Worm (Caenorhabditis elegans) whole organism, early embryonic: ENCODE data around the gene tsp-17.

Experiments
- B0310.2 ChIP-seq: sonication (generic microtip); optimal IDR thresholded peaks from 2 replicates; lab custom pipeline; 2016; ENCODE audit warnings: mild to moderate bottlenecking, missing genetic modification characterization, missing compliant biosample characterization
- F13C5.2 ChIP-seq: sonication (generic microtip); optimal IDR thresholded peaks from 2 replicates; lab custom pipeline; 2017; ENCODE audit warnings: mild to moderate bottlenecking, missing genetic modification characterization, inconsistent platforms, missing compliant biosample characterization
- aly-1 ChIP-seq: sonication (generic microtip); optimal IDR thresholded peaks from 2 replicates; lab custom pipeline; 2016; ENCODE audit warnings: missing genetic modification characterization, missing compliant biosample characterization
- ama-1 ChIP-seq: fragments of 150-350 bp; optimal IDR thresholded peaks from 2 replicates; lab custom pipeline; 2014
- ceh-13 ChIP-seq: fragments of 200-800 bp; sonication (Bioruptor generic); optimal IDR thresholded peaks from 2 replicates; lab custom pipeline; 2018; ENCODE audit warnings: mild to moderate bottlenecking, missing genetic modification characterization, missing compliant biosample characterization
- ceh-36 ChIP-seq: sonication (generic microtip); optimal IDR thresholded peaks from 2 replicates; lab custom pipeline; 2016; ENCODE audit warnings: missing genetic modification characterization, inconsistent platforms, missing compliant biosample characterization
- ets-7 ChIP-seq: sonication (generic microtip); optimal IDR thresholded peaks from 2 replicates; lab custom pipeline; 2016; ENCODE audit warnings: missing genotype, missing genetic modification characterization, missing compliant biosample characterization
- flt-1 ChIP-seq: fragments of 200-800 bp; sonication (Bioruptor generic); IDR thresholded peaks from 2 replicates; pipeline ENCODE4 v1.3.6; 2022; ENCODE audit warnings: missing genetic modification characterization, missing compliant biosample characterization
- hmbx-1 ChIP-seq: sonication (generic microtip); optimal IDR thresholded peaks from 2 replicates; lab custom pipeline; 2016; ENCODE audit warnings: mild to moderate bottlenecking, missing genetic modification characterization, missing compliant biosample characterization
- hmg-4 ChIP-seq: fragments of 200-800 bp; sonication (Bioruptor generic); optimal IDR thresholded peaks from 2 replicates; lab custom pipeline; 2018; ENCODE audit warnings: mild to moderate bottlenecking, missing genetic modification characterization, missing compliant biosample characterization
- hnd-1 ChIP-seq: sonication (generic microtip); optimal IDR thresholded peaks from 2 replicates; lab custom pipeline; 2016; ENCODE audit warnings: missing genetic modification characterization, missing compliant biosample characterization
- pes-1 ChIP-seq: fragments of 200-800 bp; sonication (Bioruptor generic); IDR thresholded peaks from 2 replicates; pipeline ENCODE4 v1.3.6; 2022; ENCODE audit warnings: missing genetic modification reagents, missing genetic modification characterization, missing compliant biosample characterization
- scrt-1 ChIP-seq: fragments of 200-800 bp; sonication (Bioruptor generic); IDR thresholded peaks from 2 replicates; pipeline ENCODE4 v1.3.6; 2022; ENCODE audit warnings: missing genetic modification characterization, missing compliant biosample characterization
- sea-1 ChIP-seq: fragments of 200-800 bp; sonication (Bioruptor generic); conservative IDR thresholded peaks from 2 replicates; pipeline ENCODE4 v1.3.6; 2022; ENCODE audit warnings: missing genetic modification characterization, missing compliant biosample characterization
- tbx-11 ChIP-seq: fragments of 200-800 bp; sonication (Bioruptor generic); IDR thresholded peaks from 2 replicates; pipeline ENCODE4 v1.3.6; 2022; ENCODE audit warnings: missing genetic modification characterization, missing compliant biosample characterization
- tbx-37 ChIP-seq: fragments of 200-800 bp; sonication (Bioruptor generic); conservative IDR thresholded peaks from 2 replicates; pipeline ENCODE4 v1.3.6; 2022; ENCODE audit warnings: missing genetic modification reagents, missing genetic modification characterization, missing compliant biosample characterization
- tra-4 ChIP-seq: sonication (generic microtip); optimal IDR thresholded peaks from 2 replicates; lab custom pipeline; 2017; ENCODE audit warnings: missing genetic modification characterization, missing compliant biosample characterization

Gene tsp-17

ce11 chrX:3714797-3715196 is 33.8 kb downstream of the tsp-17 start, which contains the start of gene C01C4.2:
Gene C01C4.2, plus strand, starts transcription at chrX:3715097.
- TF ChIP-seq F13C5.2, result no peak
- no peak for TF ChIP-seq scrt-1 (GFP tag; lab: Robert Waterston, UW)
- TF ChIP-seq ama-1, result no peak
- TF ChIP-seq sea-1 (GFP tag; lab: Robert Waterston, UW), result no peak
- TF ChIP-seq hmg-4 (GFP tag; lab: Kevin White, UChicago), result no peak
- no peak for TF ChIP-seq tbx-11 (GFP tag; lab: Robert Waterston, UW)
- no peak for TF ChIP-seq B0310.2 (tag; lab: Kevin White, UChicago)
- TF ChIP-seq tra-4 (tag; lab: Kevin White, UChicago), result no peak
- no peak for TF ChIP-seq aly-1
- no peak for TF ChIP-seq tbx-37 (GFP tag; lab: Robert Waterston, UW)
- TF ChIP-seq ceh-36 (tag; lab: Kevin White, UChicago), result no peak
- no peak for TF ChIP-seq hnd-1 (tag; lab: Kevin White, UChicago)
- TF ChIP-seq pes-1 (GFP tag; lab: Robert Waterston, UW), result no peak
- TF ChIP-seq hmbx-1 (tag; lab: Kevin White, UChicago), result no peak
- no peak for TF ChIP-seq ets-7 (tag; lab: Kevin White, UChicago)
- no peak for TF ChIP-seq flt-1 (GFP tag; lab: Robert Waterston, UW)

DNA sequence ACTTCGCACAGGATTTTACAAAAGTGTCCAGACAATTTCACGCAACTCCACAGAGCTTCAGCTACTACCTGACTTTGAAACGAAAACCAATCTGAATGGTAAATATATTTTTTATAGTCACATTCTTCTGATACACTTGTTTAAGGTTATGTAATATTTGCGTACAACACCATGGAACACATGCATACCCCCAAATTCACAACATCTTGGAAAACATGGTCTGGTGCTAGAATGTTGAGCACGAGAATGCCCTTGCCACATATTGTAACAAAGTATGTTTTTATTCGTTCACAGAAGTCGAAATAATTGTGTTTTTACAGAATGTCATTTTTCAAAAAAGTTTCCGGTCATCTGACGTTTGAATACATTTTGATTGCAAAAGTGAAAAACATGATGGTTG is 34.9 kb downstream of the tsp-17 start:
- TF ChIP-seq F13C5.2 (no peak), pes-1 (GFP tag; lab: Robert Waterston, UW) (no peak), hmg-4 (GFP tag; lab: Kevin White, UChicago) (no peak), flt-1 (GFP tag; lab: Robert Waterston, UW) (no peak), B0310.2 (tag; lab: Kevin White, UChicago) (no peak), aly-1 (no peak), hnd-1 (tag; lab: Kevin White, UChicago) (no peak), sea-1 (GFP tag; lab: Robert Waterston, UW) (no peak), tbx-37 (GFP tag; lab: Robert Waterston, UW) (no peak), ceh-13 (GFP tag; lab: Kevin White, UChicago) (no peak), hmbx-1 (tag; lab: Kevin White, UChicago) (no peak), ets-7 (tag; lab: Kevin White, UChicago) (no peak), tra-4 (tag; lab: Kevin White, UChicago) (no peak), ama-1 (no peak), tbx-11 (GFP tag; lab: Robert Waterston, UW) (no peak), ceh-36 (tag; lab: Kevin White, UChicago) (no peak), scrt-1 (GFP tag; lab: Robert Waterston, UW) (no peak)

- TF ChIP-seq tbx-37 (GFP tag; lab: Robert Waterston, UW) (no peak), pes-1 (GFP tag; lab: Robert Waterston, UW) (no peak), hmg-4 (GFP tag; lab: Kevin White, UChicago) (no peak), tbx-11 (GFP tag; lab: Robert Waterston, UW) (no peak), B0310.2 (tag; lab: Kevin White, UChicago) (no peak), scrt-1 (GFP tag; lab: Robert Waterston, UW) (no peak), tra-4 (tag; lab: Kevin White, UChicago) (no peak), sea-1 (GFP tag; lab: Robert Waterston, UW) (no peak), ceh-13 (GFP tag; lab: Kevin White, UChicago) (no peak), ceh-36 (tag; lab: Kevin White, UChicago) (no peak), ama-1 (no peak), hmbx-1 (tag; lab: Kevin White, UChicago) (no peak), hnd-1 (tag; lab: Kevin White, UChicago) (no peak), flt-1 (GFP tag; lab: Robert Waterston, UW) (no peak)
Observed at ce11 chrX:3725437-3725836, 44.5 kb downstream of the tsp-17 start.

ce11 chrX:3727274-3727673 is 46.3 kb downstream of the tsp-17 start, which contains the start of gene nlp-1:
Gene nlp-1, plus strand, starts transcription at chrX:3727574.
- TF ChIP-seq F13C5.2, result no peak
- no peak for TF ChIP-seq ceh-13 (GFP tag; lab: Kevin White, UChicago)
- TF ChIP-seq B0310.2 (tag; lab: Kevin White, UChicago), result no peak
- no peak for TF ChIP-seq hnd-1 (tag; lab: Kevin White, UChicago)
- TF ChIP-seq hmbx-1 (tag; lab: Kevin White, UChicago), result no peak
- no peak for TF ChIP-seq ceh-36 (tag; lab: Kevin White, UChicago)
- TF ChIP-seq hmg-4 (GFP tag; lab: Kevin White, UChicago), result no peak
- no peak for TF ChIP-seq ama-1
- TF ChIP-seq pes-1 (GFP tag; lab: Robert Waterston, UW), result no peak

DNA sequence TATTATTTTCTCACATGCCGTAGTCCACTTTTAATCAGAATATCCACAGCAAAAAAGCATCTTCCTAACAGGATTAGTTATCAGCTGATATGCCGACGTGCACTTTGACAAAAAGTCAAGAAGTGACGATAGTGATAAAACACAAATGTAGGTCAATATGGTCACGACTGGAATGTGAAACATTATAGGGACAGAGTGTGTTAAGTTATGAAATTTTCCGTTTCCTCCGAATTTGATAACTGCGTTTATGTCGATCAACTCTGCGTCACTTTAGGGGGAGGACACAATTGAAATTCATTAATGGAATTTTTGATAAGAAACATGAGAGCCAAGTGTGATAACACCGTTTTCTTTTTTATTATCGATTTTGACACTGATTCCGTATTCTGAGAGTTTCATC is 48.0 kb downstream of the tsp-17 start, which contains the start of gene aex-4:
TSS of gene aex-4 (plus strand) at position 312 of the 400 bp plus-strand sequence.
- TF ChIP-seq tbx-11 (GFP tag; lab: Robert Waterston, UW) (no peak), scrt-1 (GFP tag; lab: Robert Waterston, UW) (no peak), pes-1 (GFP tag; lab: Robert Waterston, UW) (no peak), B0310.2 (tag; lab: Kevin White, UChicago) (no peak), ceh-13 (GFP tag; lab: Kevin White, UChicago) (no peak), F13C5.2 (no peak), hnd-1 (tag; lab: Kevin White, UChicago) (no peak), flt-1 (GFP tag; lab: Robert Waterston, UW) (no peak), ceh-36 (tag; lab: Kevin White, UChicago) (no peak), hmbx-1 (tag; lab: Kevin White, UChicago) (no peak), aly-1 (no peak), tbx-37 (GFP tag; lab: Robert Waterston, UW) (no peak), ets-7 (tag; lab: Kevin White, UChicago) (no peak), sea-1 (GFP tag; lab: Robert Waterston, UW) (no peak), tra-4 (tag; lab: Kevin White, UChicago) (no peak), hmg-4 (GFP tag; lab: Kevin White, UChicago) (no peak)

DNA sequence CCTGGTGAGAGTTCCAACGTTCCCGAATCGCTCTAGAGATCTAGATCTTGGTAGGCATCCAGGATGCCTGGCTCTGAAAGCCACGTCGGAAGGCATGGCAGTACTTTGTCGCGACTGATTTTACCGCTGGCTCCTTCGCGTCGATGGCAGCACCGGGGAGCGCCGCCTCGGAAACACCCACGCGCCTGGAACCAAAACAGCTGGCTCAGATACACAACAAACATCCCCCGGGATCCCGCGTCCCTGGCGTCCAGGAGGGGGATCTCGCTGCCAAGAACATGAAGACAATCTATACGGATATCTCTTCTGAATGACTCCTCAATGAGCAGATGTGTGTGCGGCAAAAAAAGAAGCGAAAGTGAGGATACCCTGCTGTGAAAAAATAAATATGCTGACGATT is 52.4 kb downstream of the tsp-17 start:
- no peak for TF ChIP-seq hmg-4 (GFP tag; lab: Kevin White, UChicago)
- no peak for TF ChIP-seq B0310.2 (tag; lab: Kevin White, UChicago)
- TF ChIP-seq ama-1, result no peak
- TF ChIP-seq pes-1 (GFP tag; lab: Robert Waterston, UW), result no peak
- no peak for TF ChIP-seq hmbx-1 (tag; lab: Kevin White, UChicago)
- no peak for TF ChIP-seq tbx-11 (GFP tag; lab: Robert Waterston, UW)
- TF ChIP-seq flt-1 (GFP tag; lab: Robert Waterston, UW), result no peak
- no peak for TF ChIP-seq ceh-13 (GFP tag; lab: Kevin White, UChicago)
- TF ChIP-seq scrt-1 (GFP tag; lab: Robert Waterston, UW), result no peak
- TF ChIP-seq ets-7 (tag; lab: Kevin White, UChicago), result no peak
- TF ChIP-seq sea-1 (GFP tag; lab: Robert Waterston, UW), result no peak
- no peak for TF ChIP-seq tra-4 (tag; lab: Kevin White, UChicago)
- TF ChIP-seq aly-1, result no peak
- TF ChIP-seq tbx-37 (GFP tag; lab: Robert Waterston, UW), result no peak
- TF ChIP-seq ceh-36 (tag; lab: Kevin White, UChicago), result no peak
- TF ChIP-seq hnd-1 (tag; lab: Kevin White, UChicago), result no peak
- no peak for TF ChIP-seq F13C5.2
